Fruit fly (Drosophila melanogaster): Measurements from ENCODE around the gene CG15153.

DNA sequence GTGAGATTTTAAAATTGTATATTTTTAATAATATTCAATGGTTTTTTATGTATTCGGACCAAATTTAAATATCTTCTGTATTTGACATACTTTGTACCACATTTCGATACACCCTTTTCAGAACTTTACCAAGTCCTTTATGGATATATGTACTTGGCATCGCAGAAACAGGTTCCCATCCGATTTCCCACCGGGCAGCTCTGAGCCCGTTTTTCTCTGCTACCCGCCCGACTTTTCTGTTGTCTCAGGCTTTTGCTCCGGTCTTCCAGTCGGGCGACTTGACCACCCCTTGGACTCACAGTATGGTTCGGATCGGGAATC lies 30.1 kb upstream of the CG15153 start:
- TF ChIP-seq CTCF (optimal IDR thresholded peaks at IDR 0.05): no peak
- TF ChIP-seq CG8478 (optimal IDR thresholded peaks at IDR 0.05): no peak

All from S2 (cell line).